Worm (Caenorhabditis elegans) whole organism, late embryonic: ENCODE measurements around the gene col-43.

Experiments used
- K02D7.2 ChIP-seq: sonication (generic microtip); optimal IDR thresholded peaks from 2 replicates; lab custom pipeline; 2017; ENCODE audit warnings: mild to moderate bottlenecking, missing genetic modification characterization, missing compliant biosample characterization
- Y22D7AL.16 ChIP-seq: sonication (generic microtip); optimal IDR thresholded peaks from 2 replicates; lab custom pipeline; 2016; ENCODE audit warnings: missing genetic modification characterization, missing compliant biosample characterization
- ceh-24 ChIP-seq: sonication (generic microtip); optimal IDR thresholded peaks from 2 replicates; lab custom pipeline; 2016; ENCODE audit warnings: mild to moderate bottlenecking, missing genetic modification characterization, missing compliant biosample characterization
- eyg-1 ChIP-seq: sonication (generic microtip); optimal IDR thresholded peaks from 2 replicates; lab custom pipeline; 2016; ENCODE audit warnings: missing genotype, missing genetic modification characterization, missing compliant biosample characterization
- fkh-10 ChIP-seq: fragments of 150-350 bp; optimal IDR thresholded peaks from 2 replicates; lab custom pipeline; 2014; ENCODE audit warnings: missing biosample characterization, missing genetic modification reagents, missing genetic modification characterization
- lin-11 ChIP-seq: fragments of 200-800 bp; sonication (Bioruptor generic); optimal IDR thresholded peaks from 2 replicates; lab custom pipeline; 2018; ENCODE audit warnings: mild to moderate bottlenecking, missing genetic modification characterization, missing compliant biosample characterization
- nfya-1 ChIP-seq: sonication (generic microtip); optimal IDR thresholded peaks from 2 replicates; lab custom pipeline; 2017; ENCODE audit warnings: missing genetic modification characterization, mild to moderate bottlenecking, missing compliant biosample characterization, antibody characterized with exemption, moderate library complexity
- sox-4 ChIP-seq: sonication (generic microtip); optimal IDR thresholded peaks from 2 replicates; lab custom pipeline; 2017; ENCODE audit warnings: mild to moderate bottlenecking, missing genetic modification characterization, inconsistent platforms, missing compliant biosample characterization
- ztf-16 ChIP-seq: sonication (generic microtip); optimal IDR thresholded peaks from 2 replicates; lab custom pipeline; 2017; ENCODE audit warnings: missing genetic modification characterization, missing compliant biosample characterization

- no peak for TF ChIP-seq K02D7.2 (tag; lab: Kevin White, UChicago)
- no peak for TF ChIP-seq ceh-24
- TF ChIP-seq fkh-10 (GFP tag; lab: Kevin White, UChicago): no peak
- TF ChIP-seq Y22D7AL.16 (tag; lab: Kevin White, UChicago): no peak
- no peak for TF ChIP-seq nfya-1 (tag; lab: Kevin White, UChicago)
- TF ChIP-seq ztf-16 (tag; lab: Kevin White, UChicago): no peak
- no peak for TF ChIP-seq eyg-1
- TF ChIP-seq lin-11 (tag; lab: Kevin White, UChicago): no peak
- TF ChIP-seq sox-4 (tag; lab: Kevin White, UChicago): no peak
Measured at ce11 chrV:8081579-8081978, 30.9 kb upstream of the col-43 start, which contains the start of gene str-131.
